Worm (Caenorhabditis elegans): ENCODE data around the gene flad-1.

Gene flad-1

DNA sequence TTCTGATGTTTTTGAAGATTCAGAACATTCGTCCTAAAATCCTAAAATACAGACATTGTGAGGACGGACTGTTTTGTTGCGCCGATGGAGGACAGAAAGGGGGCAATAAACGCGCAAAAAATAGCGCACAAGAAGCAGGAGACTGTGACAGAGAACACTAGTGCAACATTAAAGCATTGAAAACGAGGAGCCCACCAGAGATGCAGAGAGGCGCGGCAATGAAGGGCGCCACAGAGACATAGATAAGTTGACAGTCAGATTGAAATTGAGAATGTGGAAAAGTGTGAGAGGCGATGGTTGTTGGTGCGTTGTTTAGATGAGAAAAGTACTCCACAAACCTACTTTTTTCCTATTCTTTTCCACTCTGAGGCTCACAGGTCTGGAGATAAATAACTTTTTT, 31.0 kb downstream of the flad-1 start, which contains the start of gene aakg-5:
TSS of gene aakg-5 (minus strand) at position 159 of the 400 bp plus-strand sequence.
- TF ChIP-seq unc-62 (GFP tag; optimal IDR thresholded peaks at IDR 0.05) = no peak

DNA sequence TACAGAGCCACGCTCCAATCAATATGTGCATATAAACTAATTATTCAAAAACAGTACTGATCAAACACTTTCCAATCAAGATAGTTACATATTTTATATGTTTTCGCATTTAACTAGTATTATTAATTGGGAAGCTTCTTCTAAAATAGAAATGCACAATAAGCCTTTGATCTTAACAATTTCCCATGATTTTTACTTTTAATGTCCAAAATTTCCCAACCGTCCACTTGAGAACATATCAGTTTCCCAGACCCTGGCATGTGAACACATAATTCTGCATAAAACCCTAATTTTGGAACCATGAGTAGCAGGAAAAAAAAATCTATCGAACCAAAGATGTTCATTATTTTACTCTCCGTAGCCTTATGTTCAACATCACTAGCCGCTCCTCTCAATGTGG, 32.5 kb downstream of the flad-1 start, which contains the start of gene R53.8:
TSS of gene R53.8 (plus strand) at position 301 of the 400 bp plus-strand sequence.
- no peak for TF ChIP-seq unc-62 (GFP tag; optimal IDR thresholded peaks at IDR 0.05)

DNA sequence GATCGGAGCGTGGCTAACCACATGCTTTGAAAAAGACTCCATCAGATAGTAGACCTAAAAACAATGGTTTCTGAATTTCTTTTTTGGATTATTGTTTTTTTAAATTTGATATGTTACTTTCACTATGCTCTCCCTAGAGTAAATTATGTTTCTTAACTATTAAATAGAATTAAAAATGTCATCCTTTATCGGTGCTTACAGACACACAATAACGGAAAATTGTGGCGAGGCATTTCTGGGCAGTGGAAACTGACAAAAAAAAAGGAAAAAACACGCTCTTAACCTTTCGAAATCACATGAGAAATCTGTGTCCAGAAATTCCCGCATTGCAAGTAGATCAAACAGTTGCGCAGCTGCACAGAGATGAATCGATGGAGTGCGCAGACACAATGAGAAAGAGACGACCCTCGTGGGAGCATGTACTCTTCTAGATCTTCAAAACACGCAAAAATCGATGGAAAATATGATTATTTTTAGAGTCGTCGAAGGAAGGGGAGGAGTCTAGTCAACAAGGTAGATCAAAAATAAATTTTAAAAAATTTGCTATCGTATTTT, 36.2 kb downstream of the flad-1 start, which contains the start of gene ZK892.6:
TSS of gene ZK892.6 (minus strand) at position 51 of the 555 bp plus-strand sequence.
- TF ChIP-seq unc-62 (GFP tag; optimal IDR thresholded peaks at IDR 0.05) = no peak

ce11 chrII:9981760-9982159, 37.8 kb downstream of the flad-1 start, which contains the start of gene sdz-38:
Gene sdz-38 (minus strand): TSS chrII:9981860.
- TF ChIP-seq unc-62 (GFP tag; optimal IDR thresholded peaks at IDR 0.05) = no peak

DNA sequence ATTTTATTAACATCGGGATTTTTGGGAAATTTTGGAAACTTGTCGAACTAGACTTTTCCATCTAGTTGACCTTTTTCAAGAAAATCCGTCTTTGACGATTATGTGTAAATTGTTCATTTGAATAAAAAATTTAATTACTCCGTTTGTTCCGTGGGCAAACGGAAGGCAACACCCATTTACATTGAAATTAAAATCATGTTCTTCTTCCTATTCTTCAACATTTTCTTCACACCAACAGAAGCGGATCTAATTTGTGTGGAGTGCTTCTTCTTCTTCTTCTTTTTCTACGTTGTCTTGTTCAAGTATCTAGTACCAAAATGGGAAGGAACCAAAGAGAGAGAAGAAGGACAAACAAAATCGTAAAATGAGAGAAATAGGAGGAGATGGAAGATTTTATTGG, 38.5 kb downstream of the flad-1 start:
- TF ChIP-seq unc-62 (GFP tag; optimal IDR thresholded peaks at IDR 0.05) = no peak

DNA sequence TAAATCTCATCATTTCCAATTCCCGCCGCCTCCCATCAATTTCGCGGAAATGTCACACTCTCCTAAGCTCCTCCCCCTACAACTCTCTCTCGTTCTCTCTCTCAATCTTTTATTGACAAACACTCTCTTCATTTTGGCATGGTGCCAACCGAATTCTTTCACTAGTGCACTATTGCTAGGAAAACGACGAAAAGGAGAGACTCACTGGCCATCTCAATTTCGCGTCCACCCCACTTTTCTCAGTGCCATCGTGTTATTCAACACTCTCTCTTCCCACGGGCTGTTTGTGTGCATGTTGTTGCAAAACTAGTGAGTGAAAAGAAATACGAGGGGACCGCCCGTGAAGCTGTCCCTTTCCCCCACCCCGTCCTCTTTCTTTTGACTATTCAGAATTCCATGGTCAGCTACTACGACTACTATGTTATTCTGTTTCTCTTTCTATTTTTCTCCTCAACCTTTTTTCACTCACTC, 41.0 kb downstream of the flad-1 start:
- no peak for TF ChIP-seq unc-62 (GFP tag; optimal IDR thresholded peaks at IDR 0.05)

DNA sequence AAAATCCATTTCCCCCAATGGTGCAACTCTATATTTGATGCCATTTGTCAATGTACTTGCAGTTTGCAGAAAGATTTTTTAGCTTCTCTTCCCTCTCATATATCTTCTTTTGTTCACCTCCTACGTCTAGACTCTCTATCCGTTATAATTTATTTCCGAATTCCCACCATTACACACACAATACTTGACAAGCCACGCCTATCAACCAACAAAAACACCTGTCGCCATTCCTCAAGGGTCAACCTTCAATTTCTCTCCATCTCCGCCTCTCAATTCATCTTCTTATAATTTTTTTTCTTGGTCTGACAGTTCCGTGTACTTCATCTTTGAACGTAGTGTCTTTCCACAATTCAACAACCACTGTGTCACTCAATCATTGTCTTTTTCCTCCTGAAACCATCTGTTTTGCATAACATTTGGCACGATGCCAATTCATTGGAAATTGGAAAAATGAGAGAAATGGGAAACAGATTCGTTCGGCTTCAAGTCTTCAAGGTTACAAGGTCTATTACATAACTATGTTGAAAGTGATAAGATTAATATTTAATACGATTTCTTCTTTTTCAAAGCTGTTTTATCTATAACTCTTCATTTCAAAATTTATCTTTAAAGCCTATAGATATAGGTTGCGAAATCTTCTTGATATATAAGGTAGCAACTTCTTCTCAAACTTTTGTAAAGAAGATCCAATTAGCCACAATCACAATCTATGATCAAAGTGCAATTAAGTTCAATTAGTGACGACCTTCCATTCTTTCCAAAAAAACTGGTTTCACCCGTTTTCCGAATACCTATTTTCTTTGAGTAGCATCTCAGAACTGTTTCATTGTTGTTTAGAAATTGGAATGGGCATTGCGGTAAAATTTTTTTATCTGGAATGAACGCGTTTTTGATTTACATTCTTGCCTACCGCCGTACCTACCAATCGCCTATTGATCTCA, 43.0 kb downstream of the flad-1 start:
- TF ChIP-seq unc-62 (GFP tag; optimal IDR thresholded peaks at IDR 0.05) = no peak

DNA sequence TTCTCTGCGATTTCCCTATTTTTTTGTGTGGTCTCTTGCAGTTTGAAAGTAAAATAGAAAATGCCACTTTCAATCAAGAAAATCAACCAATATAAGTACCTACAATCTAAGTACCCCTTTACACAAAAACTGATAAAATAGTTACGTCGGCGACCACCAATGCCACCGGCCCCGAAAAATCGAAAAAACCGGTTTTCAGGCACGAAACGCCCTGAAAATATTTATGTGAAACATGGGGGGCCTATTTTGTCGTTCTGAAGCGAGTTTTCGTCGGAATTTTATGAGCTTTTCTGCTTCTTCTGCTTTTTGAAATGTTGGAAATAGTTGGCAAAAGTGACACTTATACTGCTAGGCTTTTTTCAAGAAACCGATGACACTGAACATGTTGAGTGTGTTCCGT, 44.7 kb downstream of the flad-1 start:
- TF ChIP-seq unc-62 (GFP tag; optimal IDR thresholded peaks at IDR 0.05) = no peak

DNA sequence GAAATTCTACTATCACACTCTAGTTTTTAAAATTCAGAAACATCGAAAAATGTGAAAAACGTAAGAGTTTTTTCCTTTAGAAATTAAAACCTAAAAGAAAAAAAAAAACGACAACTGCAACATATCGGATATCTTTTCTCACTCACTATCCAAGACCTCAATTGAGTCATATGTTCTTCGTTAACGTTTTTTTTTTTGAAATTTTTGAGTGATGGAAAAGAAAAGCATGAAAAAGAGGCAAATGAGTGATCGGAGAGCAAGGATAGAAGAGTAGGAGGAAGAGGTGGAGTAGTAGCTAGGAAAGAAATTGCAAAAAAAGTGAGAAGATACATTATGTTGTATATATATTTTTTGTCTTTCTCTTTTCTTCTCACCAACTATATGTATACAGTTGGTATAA, 45.6 kb downstream of the flad-1 start:
- TF ChIP-seq unc-62 (GFP tag; optimal IDR thresholded peaks at IDR 0.05) = no peak

DNA sequence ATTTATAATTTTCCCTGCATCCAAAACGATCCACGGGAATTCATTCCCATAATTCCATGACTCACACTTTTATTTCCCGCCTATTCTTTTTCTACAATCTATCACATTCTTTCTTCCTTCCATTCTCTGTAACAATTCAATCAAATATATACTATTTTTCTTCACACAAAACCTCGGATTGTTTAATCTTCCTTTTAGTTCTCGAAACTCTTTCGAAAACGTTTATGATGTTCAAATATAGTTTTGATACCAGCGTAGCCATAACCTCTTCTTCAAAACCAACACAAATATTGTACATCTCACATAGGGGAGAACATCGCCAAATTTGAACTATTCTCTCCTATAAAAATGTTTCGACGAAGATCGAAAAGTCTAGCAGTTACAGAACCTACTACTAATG, 46.9 kb downstream of the flad-1 start, which contains the start of gene lec-3:
TSS of gene lec-3 (plus strand) at position 301 of the 400 bp plus-strand sequence.
- no peak for TF ChIP-seq unc-62 (GFP tag; optimal IDR thresholded peaks at IDR 0.05)

DNA sequence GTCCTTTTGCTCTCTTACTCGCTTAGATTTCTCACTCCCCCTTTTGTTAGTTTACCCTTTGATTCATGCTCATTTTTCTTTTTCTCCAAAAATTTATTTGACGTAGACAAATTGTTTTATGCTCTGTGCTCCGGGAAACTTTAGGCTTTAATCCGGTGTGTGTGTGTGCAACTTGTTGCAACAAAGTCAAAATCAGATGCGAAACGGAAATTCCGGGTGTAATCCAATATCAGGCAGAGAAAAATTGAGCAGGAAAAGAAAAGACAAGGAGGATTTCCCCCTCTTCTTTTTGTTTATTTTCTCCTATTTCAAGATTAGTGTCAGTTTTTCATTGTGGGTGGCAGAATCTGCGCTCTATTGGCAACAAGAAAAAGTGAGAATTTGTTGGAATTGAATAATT, 48.5 kb downstream of the flad-1 start:
- TF ChIP-seq unc-62 (GFP tag; optimal IDR thresholded peaks at IDR 0.05) = no peak

- TF ChIP-seq unc-62 (GFP tag; optimal IDR thresholded peaks at IDR 0.05) = no peak
These were observed 50.7 kb downstream of the flad-1 start for ce11 chrII:9994679-9995078.
